Fruit fly (Drosophila melanogaster) Kc167 (cell line): ENCODE data around the gene gdrd.

Experiments
- Myc ChIP-seq: fragments of >200 bp; optimal IDR thresholded peaks from 2 replicates; lab custom pipeline; 2017; ENCODE audit warnings: missing external identifiers
- Sin3A ChIP-seq: fragments of >200 bp; optimal IDR thresholded peaks from 2 replicates; lab custom pipeline; 2018; ENCODE audit warnings: missing external identifiers
- h ChIP-seq: fragments of >200 bp; optimal IDR thresholded peaks from 3 replicates; lab custom pipeline; 2018; ENCODE audit warnings: missing external identifiers
- insv ChIP-seq: fragments of >200 bp; optimal IDR thresholded peaks from 3 replicates; lab custom pipeline; 2018; ENCODE audit warnings: missing external identifiers
- psq ChIP-seq: fragments of >200 bp; optimal IDR thresholded peaks from 2 replicates; lab custom pipeline; 2017; ENCODE audit warnings: missing external identifiers
- ttk ChIP-seq: sonication (Bioruptor generic); optimal IDR thresholded peaks from 2 replicates; lab custom pipeline; 2017; ENCODE audit warnings: missing external identifiers

The gdrd gene

DNA sequence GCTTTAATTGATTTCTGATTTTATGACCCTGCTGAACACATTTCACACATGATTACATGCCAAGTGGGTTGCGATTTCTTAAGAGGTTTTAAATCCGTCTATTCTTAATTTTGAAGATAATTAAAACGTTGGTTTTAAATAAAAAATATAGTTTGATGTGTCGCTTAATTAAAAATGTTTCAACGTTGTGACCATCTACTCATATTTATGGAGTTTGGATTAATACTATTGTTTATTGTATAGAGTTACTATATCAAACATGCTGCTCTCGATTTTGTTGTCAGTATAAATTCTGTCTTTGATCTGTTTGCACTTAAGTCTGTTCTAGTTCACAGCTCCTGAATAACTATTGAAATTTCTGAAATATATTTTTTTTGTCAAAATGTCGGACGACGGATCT, at the start of gene gdrd:
TSS of gene gdrd (plus strand) at position 301 of the 400 bp plus-strand sequence.
- TF ChIP-seq Myc (lab: Kevin White, UChicago) (no peak), psq (lab: Kevin White, UChicago) (no peak), Sin3A (lab: Kevin White, UChicago) (no peak), h (lab: Kevin White, UChicago) (no peak), insv (lab: Kevin White, UChicago) (no peak), ttk (no peak)

dm6 chr3L:14641969-14642485, 49.1 kb upstream of the gdrd start:
- TF ChIP-seq h (lab: Kevin White, UChicago) (no peak), ttk (no peak), psq (lab: Kevin White, UChicago) (no peak), Sin3A (lab: Kevin White, UChicago) (no peak)

dm6 chr3L:14642820-14643219, 48.3 kb upstream of the gdrd start:
- TF ChIP-seq insv (lab: Kevin White, UChicago) (no peak), psq (lab: Kevin White, UChicago) (no peak), h (lab: Kevin White, UChicago) (no peak), Sin3A (lab: Kevin White, UChicago) (no peak), ttk (no peak), Myc (lab: Kevin White, UChicago) (no peak)

- TF ChIP-seq insv (lab: Kevin White, UChicago): no peak
- no peak for TF ChIP-seq ttk
- TF ChIP-seq Sin3A (lab: Kevin White, UChicago): no peak
- no peak for TF ChIP-seq h (lab: Kevin White, UChicago)
- TF ChIP-seq Myc (lab: Kevin White, UChicago): no peak
- TF ChIP-seq psq (lab: Kevin White, UChicago): no peak
These were observed 47.5 kb upstream of the gdrd start for dm6 chr3L:14643692-14644091.

dm6 chr3L:14645120-14645519, 46.0 kb upstream of the gdrd start:
- TF ChIP-seq h (lab: Kevin White, UChicago): no peak
- no peak for TF ChIP-seq psq (lab: Kevin White, UChicago)
- TF ChIP-seq Sin3A (lab: Kevin White, UChicago): no peak
- no peak for TF ChIP-seq Myc (lab: Kevin White, UChicago)
- no peak for TF ChIP-seq insv (lab: Kevin White, UChicago)
- no peak for TF ChIP-seq ttk

DNA sequence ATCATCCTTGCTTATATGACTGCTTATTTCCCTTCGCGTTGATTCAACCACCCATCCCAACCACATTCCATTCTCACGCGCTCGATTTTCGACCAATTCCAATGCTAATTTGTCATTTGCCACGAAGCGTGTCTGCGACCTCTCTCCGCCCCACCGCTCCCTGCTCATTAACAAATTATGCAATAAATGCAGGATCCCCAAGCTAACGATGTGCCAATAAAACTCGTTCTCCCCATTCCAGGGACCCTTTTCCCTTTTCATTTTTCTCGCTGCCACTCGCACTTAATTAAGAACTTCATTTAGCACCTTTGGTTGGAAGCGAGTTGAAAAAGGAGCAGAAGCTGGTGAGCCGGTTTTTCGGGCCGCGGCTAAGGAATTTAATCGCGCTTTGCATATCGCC, 45.2 kb upstream of the gdrd start:
- TF ChIP-seq insv (lab: Kevin White, UChicago): no peak
- no peak for TF ChIP-seq Myc (lab: Kevin White, UChicago)
- no peak for TF ChIP-seq h (lab: Kevin White, UChicago)
- TF ChIP-seq psq (lab: Kevin White, UChicago): no peak
- TF ChIP-seq Sin3A (lab: Kevin White, UChicago): no peak
- no peak for TF ChIP-seq ttk

dm6 chr3L:14647210-14647869, 43.8 kb upstream of the gdrd start:
- TF ChIP-seq ttk (no peak), Sin3A (lab: Kevin White, UChicago) (no peak), insv (lab: Kevin White, UChicago) (no peak), h (lab: Kevin White, UChicago) (no peak), psq (lab: Kevin White, UChicago) (no peak), Myc (lab: Kevin White, UChicago) (no peak)

DNA sequence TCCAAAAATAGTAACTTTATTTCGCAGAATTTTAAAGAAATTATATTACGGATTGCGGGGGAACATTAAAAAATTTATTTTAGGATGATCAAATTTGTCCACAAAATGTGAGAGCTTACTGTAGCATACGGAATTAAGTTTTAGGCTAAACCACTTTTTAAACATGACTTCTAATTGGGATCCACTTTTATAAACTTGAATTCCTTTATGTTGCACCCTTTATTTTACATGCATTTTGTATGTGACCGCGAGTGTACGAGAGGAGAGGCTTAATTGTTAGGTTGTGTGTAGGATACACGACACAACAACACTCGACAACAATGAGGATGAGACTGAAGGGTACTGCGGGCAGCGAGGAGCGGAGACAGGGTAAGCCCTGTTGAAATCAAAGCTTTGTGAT, 42.2 kb upstream of the gdrd start:
- no peak for TF ChIP-seq Myc (lab: Kevin White, UChicago)
- TF ChIP-seq ttk: no peak
- TF ChIP-seq psq (lab: Kevin White, UChicago): no peak
- no peak for TF ChIP-seq Sin3A (lab: Kevin White, UChicago)
- TF ChIP-seq insv (lab: Kevin White, UChicago): no peak
- no peak for TF ChIP-seq h (lab: Kevin White, UChicago)

dm6 chr3L:14650348-14650747, 40.8 kb upstream of the gdrd start:
- TF ChIP-seq psq (lab: Kevin White, UChicago): no peak
- no peak for TF ChIP-seq h (lab: Kevin White, UChicago)
- TF ChIP-seq insv (lab: Kevin White, UChicago): no peak
- TF ChIP-seq Myc (lab: Kevin White, UChicago): no peak

DNA sequence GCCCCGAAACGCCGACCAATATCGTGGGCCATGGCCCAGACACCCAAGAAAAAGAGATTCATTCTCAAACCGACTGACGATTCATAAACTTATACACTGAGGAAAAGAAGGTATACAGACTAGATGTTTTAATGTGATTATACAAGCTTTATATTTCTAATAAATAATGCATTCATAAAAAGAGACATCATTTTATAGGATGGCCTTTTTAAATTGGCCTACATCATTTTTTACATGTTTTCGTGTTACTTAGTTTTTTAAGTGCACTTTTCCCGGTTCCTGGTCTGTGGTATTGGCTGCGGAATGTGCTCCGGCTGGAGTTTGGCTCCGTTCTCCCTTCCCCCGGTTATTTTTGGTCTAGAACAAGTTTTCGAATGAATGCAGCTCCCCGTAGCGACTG, 38.6 kb upstream of the gdrd start:
- TF ChIP-seq Myc (lab: Kevin White, UChicago) (no peak), ttk (no peak), insv (lab: Kevin White, UChicago) (no peak), Sin3A (lab: Kevin White, UChicago) (no peak), psq (lab: Kevin White, UChicago) (no peak), h (lab: Kevin White, UChicago) (no peak)

DNA sequence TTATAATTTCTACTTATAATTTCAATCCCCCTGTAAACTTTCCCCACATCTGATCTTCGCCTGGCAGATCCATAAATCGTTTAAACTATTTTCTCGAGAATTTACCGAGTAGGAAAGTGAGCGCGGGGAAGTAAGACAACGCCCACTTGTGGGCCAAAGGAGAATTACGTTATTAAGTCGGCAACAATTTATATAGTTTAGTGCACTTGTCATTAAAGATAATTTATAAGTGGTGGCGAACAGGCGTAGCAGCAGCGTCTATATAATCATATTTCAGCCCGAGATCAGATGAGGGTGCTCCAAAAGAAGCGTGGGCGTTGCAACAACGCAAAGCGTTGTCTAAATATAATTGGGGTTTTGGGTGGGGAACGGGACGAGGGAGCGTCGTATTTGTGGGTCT, 36.4 kb upstream of the gdrd start:
- TF ChIP-seq h (lab: Kevin White, UChicago): no peak
- no peak for TF ChIP-seq ttk
- no peak for TF ChIP-seq Myc (lab: Kevin White, UChicago)
- TF ChIP-seq Sin3A (lab: Kevin White, UChicago): no peak
- TF ChIP-seq insv (lab: Kevin White, UChicago): no peak

- TF ChIP-seq h (lab: Kevin White, UChicago) (no peak), ttk (no peak), Sin3A (lab: Kevin White, UChicago) (no peak)
These were observed 36.0 kb upstream of the gdrd start for dm6 chr3L:14655178-14655577.
